Worm (Caenorhabditis elegans) whole organism, late embryonic: Measurements from ENCODE around the gene srv-11.

Experiments
- ama-1 ChIP-seq: fragments of 150-350 bp; optimal IDR thresholded peaks from 2 replicates; lab custom pipeline; 2014
- ceh-31 ChIP-seq: sonication (generic microtip); optimal IDR thresholded peaks from 2 replicates; lab custom pipeline; 2016; ENCODE audit warnings: missing genetic modification characterization, missing compliant biosample characterization
- elt-2 ChIP-seq: sonication (generic microtip); optimal IDR thresholded peaks from 2 replicates; lab custom pipeline; 2016; ENCODE audit warnings: missing genetic modification reagents, missing genetic modification characterization, missing compliant biosample characterization
- nhr-11 ChIP-seq: fragments of 150-350 bp; optimal IDR thresholded peaks from 2 replicates; lab custom pipeline; 2014; ENCODE audit warnings: missing biosample characterization, missing genetic modification characterization
- pros-1 ChIP-seq: fragments of 150-350 bp; optimal IDR thresholded peaks from 2 replicates; lab custom pipeline; 2014; ENCODE audit warnings: missing biosample characterization, missing genetic modification reagents, missing genetic modification characterization
- sox-4 ChIP-seq: sonication (generic microtip); optimal IDR thresholded peaks from 2 replicates; lab custom pipeline; 2017; ENCODE audit warnings: mild to moderate bottlenecking, missing genetic modification characterization, inconsistent platforms, missing compliant biosample characterization
- ttx-3 ChIP-seq: sonication (generic microtip); optimal IDR thresholded peaks from 2 replicates; lab custom pipeline; 2016; ENCODE audit warnings: missing genetic modification reagents, missing genetic modification characterization, missing compliant biosample characterization
- unc-55 ChIP-seq: sonication (generic microtip); optimal IDR thresholded peaks from 2 replicates; lab custom pipeline; 2017; ENCODE audit warnings: missing biosample characterization, missing genetic modification reagents, missing genetic modification characterization
- unc-86 ChIP-seq: sonication (generic microtip); optimal IDR thresholded peaks from 2 replicates; lab custom pipeline; 2016; ENCODE audit warnings: missing genetic modification characterization, missing compliant biosample characterization

ce11 chrIV:16184521-16184920, 36.9 kb downstream of the srv-11 start, which contains the start of gene Y105C5B.1413:
- no peak for TF ChIP-seq unc-55 (GFP tag; lab: Kevin White, UChicago)
- no peak for TF ChIP-seq ama-1 (lab: Kevin White, UChicago)
- no peak for TF ChIP-seq nhr-11 (tag; lab: Kevin White, UChicago)
- TF ChIP-seq unc-86 = no peak
- TF ChIP-seq pros-1 = no peak
- TF ChIP-seq ttx-3 = no peak
- no peak for TF ChIP-seq elt-2 (tag; lab: Kevin White, UChicago)
- TF ChIP-seq ceh-31 (tag; lab: Kevin White, UChicago) = no peak
- TF ChIP-seq sox-4 (tag; lab: Kevin White, UChicago) = no peak
